Worm (Caenorhabditis elegans): ENCODE results near the gene csn-4.

csn-4 gene

DNA sequence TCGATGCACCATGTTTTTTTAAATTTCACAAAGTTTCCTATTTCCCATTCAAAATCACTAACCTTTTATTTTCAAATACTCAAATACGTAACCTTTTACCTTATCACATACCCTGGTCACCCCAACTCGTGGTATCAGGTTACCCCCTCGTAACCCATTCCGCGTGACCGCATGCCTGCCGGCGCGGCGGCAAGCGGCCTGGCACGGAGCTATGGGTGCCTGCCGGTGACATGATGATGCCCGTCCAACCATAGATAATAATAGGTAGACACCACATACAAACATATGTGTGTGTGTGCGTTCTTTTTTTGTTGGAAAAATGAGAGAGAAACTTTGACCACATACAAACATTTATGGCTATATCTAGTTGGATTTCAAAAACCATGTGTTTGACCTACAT lies 21.2 kb downstream of the csn-4 start (continued):
- no peak for TF ChIP-seq lin-38 (GFP tag; IDR thresholded peaks at IDR 0.05)
- no peak for TF ChIP-seq zfp-2 (tag; optimal IDR thresholded peaks at IDR 0.05)
- no peak for TF ChIP-seq ceh-44 (GFP tag; IDR thresholded peaks at IDR 0.05)
- TF ChIP-seq ceh-28 (tag; optimal IDR thresholded peaks at IDR 0.05), result no peak
- TF ChIP-seq F37D6.2 (tag; optimal IDR thresholded peaks at IDR 0.05), result no peak
- no peak for TF ChIP-seq F26F4.8 (GFP tag; conservative IDR thresholded peaks at IDR 0.05)
- TF ChIP-seq zfp-3 (GFP tag; conservative IDR thresholded peaks at IDR 0.05), result no peak
- no peak for TF ChIP-seq snpc-1.2 (GFP tag; IDR thresholded peaks at IDR 0.05)
- TF ChIP-seq F10B5.3 (tag; optimal IDR thresholded peaks at IDR 0.05), result no peak
- TF ChIP-seq dve-1 (tag; optimal IDR thresholded peaks at IDR 0.05; ENCODE audit: insufficient read depth), result peak; percentile 76
- TF ChIP-seq lin-13 (GFP tag; optimal IDR thresholded peaks at IDR 0.05), result no peak
- no peak for TF ChIP-seq vab-7 (GFP tag; IDR thresholded peaks at IDR 0.05)
- no peak for TF ChIP-seq zip-2 (tag; optimal IDR thresholded peaks at IDR 0.05)
- TF ChIP-seq lim-7 (GFP tag; IDR thresholded peaks at IDR 0.05), result no peak
- no peak for TF ChIP-seq zag-1 (tag; optimal IDR thresholded peaks at IDR 0.05)
- no peak for TF ChIP-seq R02D3.7 (tag; optimal IDR thresholded peaks at IDR 0.05)
- no peak for TF ChIP-seq nhr-111 (GFP tag; optimal IDR thresholded peaks at IDR 0.05)
- TF ChIP-seq lin-39 (tag; optimal IDR thresholded peaks at IDR 0.05), result no peak
- TF ChIP-seq mdl-1 (tag; optimal IDR thresholded peaks at IDR 0.05), result no peak
- TF ChIP-seq duxl-1 (tag; optimal IDR thresholded peaks at IDR 0.05; ENCODE audit: poor library complexity), result peak; percentile 9
- no peak for TF ChIP-seq nhr-10 (tag; optimal IDR thresholded peaks at IDR 0.05)
- no peak for TF ChIP-seq gei-8 (GFP tag; optimal IDR thresholded peaks at IDR 0.05)
- peak; percentile 93 for TF ChIP-seq hlh-11 (tag; optimal IDR thresholded peaks at IDR 0.05)
- no peak for TF ChIP-seq nhr-25 (tag; optimal IDR thresholded peaks at IDR 0.05; ENCODE audit: borderline replicate concordance, insufficient read depth)

ce11 chrIV:1064289-1064848 lies 22.4 kb downstream of the csn-4 start:
- TF ChIP-seq hif-1 (tag; optimal IDR thresholded peaks at IDR 0.05), result peak in 1 of 2 experiments; percentile 39
- no peak for TF ChIP-seq ceh-82 (tag; optimal IDR thresholded peaks at IDR 0.05)
- peak; percentile 30; the same call in 1 of the 2 replicates for TF ChIP-seq nhr-42 (GFP tag; IDR thresholded peaks at IDR 0.05)
- no peak for TF ChIP-seq nhr-111 (GFP tag; optimal IDR thresholded peaks at IDR 0.05)
- peak in 1 of 2 experiments; percentile 92 for TF ChIP-seq daf-16 (GFP tag; optimal IDR thresholded peaks at IDR 0.05)
- peak; percentile 77 for TF ChIP-seq daf-16 (tag; optimal IDR thresholded peaks at IDR 0.05)
- peak; percentile 82 for TF ChIP-seq set-16 (GFP tag; IDR thresholded peaks at IDR 0.05)
- TF ChIP-seq rbr-2 (tag; optimal IDR thresholded peaks at IDR 0.05), result peak; percentile 20
- 0 out of 2 replicates have a peak, but pooled peaks have one; percentile 22 for TF ChIP-seq hmg-1.1 (GFP tag; IDR thresholded peaks at IDR 0.05)
- TF ChIP-seq F10B5.3 (tag; optimal IDR thresholded peaks at IDR 0.05), result no peak
- TF ChIP-seq mdl-1 (tag; optimal IDR thresholded peaks at IDR 0.05), result peak in 1 of 2 experiments; percentile 66
- TF ChIP-seq aha-1 (tag), result peak; percentile 46
- TF ChIP-seq unc-62 (GFP tag; optimal IDR thresholded peaks at IDR 0.05 in 1 of 2), result peak in 1 of 2 experiments; percentile 61
- TF ChIP-seq unc-62 (tag; optimal IDR thresholded peaks at IDR 0.05), result no peak
- peak; percentile 85 for TF ChIP-seq hlh-11 (tag; optimal IDR thresholded peaks at IDR 0.05)
- TF ChIP-seq F37D6.2 (tag; optimal IDR thresholded peaks at IDR 0.05), result peak; percentile 3
- no peak for TF ChIP-seq F44E2.7 (GFP tag; IDR thresholded peaks at IDR 0.05)
- no peak for TF ChIP-seq snpc-1.2 (GFP tag; IDR thresholded peaks at IDR 0.05)
- TF ChIP-seq egl-43 (GFP tag; IDR thresholded peaks at IDR 0.05), result 0 out of 2 replicates have a peak, but pooled peaks have one; percentile 30
- TF ChIP-seq hlh-30 (tag; optimal IDR thresholded peaks at IDR 0.05; ENCODE audit: insufficient read depth), result peak; percentile 19
- peak; percentile 26; the same call in 1 of the 2 replicates for TF ChIP-seq pha-4 (GFP tag; IDR thresholded peaks at IDR 0.05)
- TF ChIP-seq pha-4 (tag; optimal IDR thresholded peaks at IDR 0.05), result no peak
- TF ChIP-seq pqm-1 (tag; optimal IDR thresholded peaks at IDR 0.05), result no peak
- TF ChIP-seq php-3 (GFP tag; IDR thresholded peaks at IDR 0.05), result 0 out of 2 replicates have a peak, but pooled peaks have one; percentile 7
